Fruit fly (Drosophila melanogaster): ENCODE results near the gene CG11899.

Gene CG11899

dm6 chr3R:29204612-29205480 is 4.6 kb downstream of the CG11899 start (continued):
- TF ChIP-seq CG12236 (GFP tag; optimal IDR thresholded peaks at IDR 0.05), result peak; percentile 64
- peak; percentile 61 for TF ChIP-seq Atf-2 (GFP tag; optimal IDR thresholded peaks at IDR 0.05)
- peak; percentile 92 for TF ChIP-seq CG1603 (tag; optimal IDR thresholded peaks at IDR 0.05)
- peak; percentile 65 for TF ChIP-seq cato (GFP tag; optimal IDR thresholded peaks at IDR 0.05; ENCODE audit: borderline replicate concordance)
- peak; percentile 44; the same call in 1 of the 2 replicates for TF ChIP-seq seq (GFP tag; IDR thresholded peaks at IDR 0.05)
- TF ChIP-seq CG1602 (GFP tag; optimal IDR thresholded peaks at IDR 0.05), result peak; percentile 78
- TF ChIP-seq crc (GFP tag; optimal IDR thresholded peaks at IDR 0.05), result peak; percentile 27
- peak; percentile 30 for TF ChIP-seq pros (GFP tag; optimal IDR thresholded peaks at IDR 0.05)
- TF ChIP-seq CG3163 (GFP tag; optimal IDR thresholded peaks at IDR 0.05), result peak; percentile 56
- no peak for TF ChIP-seq nerfin-2 (GFP tag; IDR thresholded peaks at IDR 0.05; ENCODE audit: partially characterized antibody)
- TF ChIP-seq CG10959 (GFP tag; IDR thresholded peaks at IDR 0.05), result peak; percentile 66
- peak; percentile 56 for TF ChIP-seq Lhr (GFP tag; optimal IDR thresholded peaks at IDR 0.05)
- TF ChIP-seq CG31365 (tag; optimal IDR thresholded peaks at IDR 0.05), result peak; percentile 41
- TF ChIP-seq lov (optimal IDR thresholded peaks at IDR 0.05), result no peak
- peak; percentile 65; the same call in 1 of the 3 replicates for TF ChIP-seq lov (GFP tag; IDR thresholded peaks at IDR 0.05)
- peak; percentile 65 for TF ChIP-seq CG5180 (GFP tag; optimal IDR thresholded peaks at IDR 0.05)
- TF ChIP-seq Fer2 (tag; optimal IDR thresholded peaks at IDR 0.05), result peak; percentile 21
- no peak for TF ChIP-seq CG10147 (GFP tag; optimal IDR thresholded peaks at IDR 0.05)
- TF ChIP-seq CG12104 (GFP tag; optimal IDR thresholded peaks at IDR 0.05), result peak; percentile 46
- no peak for TF ChIP-seq insv (GFP tag; optimal IDR thresholded peaks at IDR 0.05)
- TF ChIP-seq ssp (GFP tag; IDR thresholded peaks at IDR 0.05), result peak; percentile 69
- peak; percentile 65 for TF ChIP-seq CG32767 (GFP tag; IDR thresholded peaks at IDR 0.05)
- TF ChIP-seq trem (tag; optimal IDR thresholded peaks at IDR 0.05), result peak; percentile 74
- TF ChIP-seq nerfin-1 (tag; optimal IDR thresholded peaks at IDR 0.05), result peak; percentile 72
- no peak for TF ChIP-seq MESR4 (GFP tag; optimal IDR thresholded peaks at IDR 0.05)
- peak; percentile 49; the same call in 1 of the 2 replicates for TF ChIP-seq gt (GFP tag; IDR thresholded peaks at IDR 0.05)
- TF ChIP-seq CG3065 (GFP tag; optimal IDR thresholded peaks at IDR 0.05), result peak; percentile 35
- peak; percentile 68 for TF ChIP-seq ap (GFP tag; IDR thresholded peaks at IDR 0.05)
- TF ChIP-seq amos (GFP tag; IDR thresholded peaks at IDR 0.05; ENCODE audit: partially characterized antibody), result no peak
- TF ChIP-seq CG15514 (GFP tag; optimal IDR thresholded peaks at IDR 0.05), result peak; percentile 31
- no peak for TF ChIP-seq toy (GFP tag; IDR thresholded peaks at IDR 0.05)
- peak; percentile 68 for TF ChIP-seq NC2β (GFP tag; optimal IDR thresholded peaks at IDR 0.05)
- TF ChIP-seq CG3281 (GFP tag; optimal IDR thresholded peaks at IDR 0.05), result peak; percentile 31
- peak; percentile 24 for TF ChIP-seq Deaf1 (tag; optimal IDR thresholded peaks at IDR 0.05)
- peak; percentile 73 for TF ChIP-seq CG5245 (GFP tag; optimal IDR thresholded peaks at IDR 0.05)
- no peak for TF ChIP-seq fru (optimal IDR thresholded peaks at IDR 0.05)
- peak; percentile 52 for TF ChIP-seq kah (GFP tag; optimal IDR thresholded peaks at IDR 0.05)
- no peak for TF ChIP-seq stwl (tag; optimal IDR thresholded peaks at IDR 0.05)
- TF ChIP-seq CG16863 (GFP tag; optimal IDR thresholded peaks at IDR 0.05), result peak; percentile 79
- TF ChIP-seq Neu2 (GFP tag; optimal IDR thresholded peaks at IDR 0.05; ENCODE audit: borderline replicate concordance), result no peak
- TF ChIP-seq CG6683 (GFP tag; optimal IDR thresholded peaks at IDR 0.05), result peak; percentile 23
- peak; percentile 17 for TF ChIP-seq CG15073 (GFP tag; optimal IDR thresholded peaks at IDR 0.05)
- peak; percentile 77 for TF ChIP-seq E2f1 (GFP tag; IDR thresholded peaks at IDR 0.05)
- no peak for TF ChIP-seq tna (GFP tag; IDR thresholded peaks at IDR 0.05; ENCODE audit: partially characterized antibody)
- peak; percentile 12 for TF ChIP-seq CG14965 (GFP tag; optimal IDR thresholded peaks at IDR 0.05; ENCODE audit: borderline replicate concordance)
- no peak for TF ChIP-seq Hey (tag; optimal IDR thresholded peaks at IDR 0.05)
- TF ChIP-seq CG11456 (GFP tag; IDR thresholded peaks at IDR 0.05), result 0 out of 3 replicates have a peak, but pooled peaks have one; percentile 61
- TF ChIP-seq BEAF-32 (GFP tag; optimal IDR thresholded peaks at IDR 0.05), result no peak

Data from whole organism, embryonic.